Comparison of ENCODE assay signal across 4 worm cellular contexts in genomic region chrIII:3468384-3468783, ce11.
A peak's percentile ranks its signal among the peaks of the same experiment; 100 is the strongest.
TF ChIP-seq lines count a peak whose summit lies in the region.

No protein-coding gene starts in this region.

TF ChIP-seq in whole organism, L2 larva, 48 proteins besides CTCF, POLR2A, EP300 and RAD21:
- TF ChIP-seq lin-11 (tag; optimal IDR thresholded peaks at IDR 0.05; lab: Kevin White, UChicago) (no peak), sma-3 (GFP tag; optimal IDR thresholded peaks at IDR 0.05; lab: Kevin White, UChicago) (no peak), fos-1 (tag; optimal IDR thresholded peaks at IDR 0.05; lab: Kevin White, UChicago) (peak; percentile 39)

TF ChIP-seq in whole organism, L3 larva, 47 proteins besides CTCF, POLR2A, EP300 and RAD21:
- peak; percentile 52 for TF ChIP-seq elt-2 (tag; optimal IDR thresholded peaks at IDR 0.05; lab: Kevin White, UChicago)
- TF ChIP-seq daf-12 (tag; optimal IDR thresholded peaks at IDR 0.05; lab: Kevin White, UChicago) = no peak
- TF ChIP-seq lin-15B (tag; optimal IDR thresholded peaks at IDR 0.05; lab: Kevin White, UChicago) = peak; percentile 7

TF ChIP-seq in whole organism, L4 larva, 104 proteins besides CTCF, POLR2A, EP300 and RAD21:
- TF ChIP-seq nhr-28 (tag; optimal IDR thresholded peaks at IDR 0.05; lab: Kevin White, UChicago) (peak; percentile 36), aha-1 (tag; lab: Kevin White, UChicago) (peak; percentile 62), nhr-41 (GFP tag; IDR thresholded peaks at IDR 0.05; lab: Robert Waterston, UW) (no peak), dmd-6 (GFP tag; IDR thresholded peaks at IDR 0.05; lab: Robert Waterston, UW) (peak; percentile 20; the same call in 1 of the 2 replicates), hlh-11 (tag; optimal IDR thresholded peaks at IDR 0.05; lab: Kevin White, UChicago) (peak; percentile 33), ceh-28 (tag; optimal IDR thresholded peaks at IDR 0.05; lab: Kevin White, UChicago) (no peak), dve-1 (tag; optimal IDR thresholded peaks at IDR 0.05; lab: Kevin White, UChicago; ENCODE audit: insufficient read depth) (peak; percentile 5), arid-1 (GFP tag; conservative IDR thresholded peaks at IDR 0.05; lab: Robert Waterston, UW) (no peak), lin-1 (GFP tag; IDR thresholded peaks at IDR 0.05; lab: Robert Waterston, UW) (no peak), gei-8 (GFP tag; optimal IDR thresholded peaks at IDR 0.05; lab: Kevin White, UChicago) (no peak), pqm-1 (tag; optimal IDR thresholded peaks at IDR 0.05; lab: Kevin White, UChicago) (peak; percentile 30)

TF ChIP-seq in whole organism, young adult, 124 proteins besides CTCF, POLR2A, EP300 and RAD21:
- TF ChIP-seq nhr-80 (tag; optimal IDR thresholded peaks at IDR 0.05; lab: Kevin White, UChicago) (peak; percentile 52), cebp-1 (GFP tag; IDR thresholded peaks at IDR 0.05; lab: Robert Waterston, UW) (no peak), cebp-1 (tag; optimal IDR thresholded peaks at IDR 0.05; lab: Kevin White, UChicago) (peak; percentile 13), D2030.7 (GFP tag; IDR thresholded peaks at IDR 0.05; lab: Robert Waterston, UW) (no peak)
